Fruit fly (Drosophila melanogaster): ENCODE results near the gene ranshi.

ranshi gene

DNA sequence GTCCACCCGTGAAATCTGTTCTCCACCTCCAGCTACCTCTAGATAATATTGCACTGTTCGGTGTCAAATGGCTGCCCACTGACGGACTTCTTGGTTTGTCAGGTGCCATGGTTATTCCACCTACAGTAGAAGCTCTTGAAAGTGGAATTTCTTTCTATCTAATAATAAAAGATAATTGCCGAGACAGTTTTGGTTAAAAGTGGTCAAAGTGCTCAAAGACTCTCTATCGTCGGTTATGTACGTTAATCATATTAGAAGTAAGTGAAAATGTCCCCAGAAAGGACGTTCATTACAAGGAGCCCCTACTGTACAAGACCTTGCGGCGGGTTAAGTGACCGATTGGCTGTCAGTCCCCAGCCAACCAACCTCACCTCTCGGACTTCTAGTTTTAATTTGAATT lies 14.7 kb upstream of the ranshi start (continued):
- no peak for TF ChIP-seq CG11398 (GFP tag; optimal IDR thresholded peaks at IDR 0.05)
- no peak for TF ChIP-seq Sox100B (GFP tag; optimal IDR thresholded peaks at IDR 0.05)
- no peak for TF ChIP-seq cato (GFP tag; optimal IDR thresholded peaks at IDR 0.05; ENCODE audit: borderline replicate concordance)
- no peak for TF ChIP-seq Poxn (GFP tag; IDR thresholded peaks at IDR 0.05)
- TF ChIP-seq Vsx1 (GFP tag; optimal IDR thresholded peaks at IDR 0.05) = peak; percentile 40
- peak; percentile 10 for TF ChIP-seq bcd (GFP tag; optimal IDR thresholded peaks at IDR 0.05)
- TF ChIP-seq Hand (GFP tag; optimal IDR thresholded peaks at IDR 0.05) = no peak
- peak; percentile 61 for TF ChIP-seq ATbp (GFP tag; optimal IDR thresholded peaks at IDR 0.05)
- peak; percentile 34; the same call in 1 of the 2 replicates for TF ChIP-seq Atf6 (GFP tag; IDR thresholded peaks at IDR 0.05)
- no peak for TF ChIP-seq ind (GFP tag; optimal IDR thresholded peaks at IDR 0.05)
- no peak for TF ChIP-seq dmrt99B (tag; optimal IDR thresholded peaks at IDR 0.05)
- TF ChIP-seq CG32767 (GFP tag; IDR thresholded peaks at IDR 0.05) = peak; percentile 39; the same call in 1 of the 2 replicates
- TF ChIP-seq CG4424 (GFP tag; optimal IDR thresholded peaks at IDR 0.05) = peak; percentile 39
- peak; percentile 15 for TF ChIP-seq caup (GFP tag; optimal IDR thresholded peaks at IDR 0.05; ENCODE audit: severe bottlenecking)
- TF ChIP-seq ttk (GFP tag; IDR thresholded peaks at IDR 0.05) = peak; percentile 8; the same call in 1 of the 2 replicates
- no peak for TF ChIP-seq CG3995 (GFP tag; optimal IDR thresholded peaks at IDR 0.05)
- no peak for TF ChIP-seq Jarid2 (GFP tag; optimal IDR thresholded peaks at IDR 0.05)
- TF ChIP-seq fd102C (GFP tag; optimal IDR thresholded peaks at IDR 0.05) = no peak
- no peak for TF ChIP-seq Adf1 (GFP tag; IDR thresholded peaks at IDR 0.05)
- TF ChIP-seq yki (optimal IDR thresholded peaks at IDR 0.05) = no peak
- TF ChIP-seq fd64A (GFP tag; optimal IDR thresholded peaks at IDR 0.05) = no peak
- TF ChIP-seq gfzf (GFP tag; optimal IDR thresholded peaks at IDR 0.05) = no peak
- peak; percentile 17 for TF ChIP-seq CG10267 (tag; optimal IDR thresholded peaks at IDR 0.05)
- TF ChIP-seq CG6175 (GFP tag; IDR thresholded peaks at IDR 0.05) = no peak
- TF ChIP-seq Bdp1 (GFP tag; optimal IDR thresholded peaks at IDR 0.05) = no peak
- peak; percentile 33; the same call in 1 of the 3 replicates for TF ChIP-seq ken (GFP tag; IDR thresholded peaks at IDR 0.05)
- peak; percentile 58 for TF ChIP-seq Sox102F (GFP tag; optimal IDR thresholded peaks at IDR 0.05)
- peak; percentile 34 for TF ChIP-seq CG15601 (tag; optimal IDR thresholded peaks at IDR 0.05)
- TF ChIP-seq CG3281 (GFP tag; optimal IDR thresholded peaks at IDR 0.05) = peak; percentile 11
- TF ChIP-seq CG1529 (GFP tag; optimal IDR thresholded peaks at IDR 0.05) = no peak
- peak; percentile 59 for TF ChIP-seq CG2712 (tag; optimal IDR thresholded peaks at IDR 0.05)
- no peak for TF ChIP-seq ERR (GFP tag; optimal IDR thresholded peaks at IDR 0.05)
- no peak for TF ChIP-seq cad (GFP tag; optimal IDR thresholded peaks at IDR 0.05)
- peak; percentile 44 for TF ChIP-seq Xrp1 (GFP tag; IDR thresholded peaks at IDR 0.05)
- peak; percentile 31 for TF ChIP-seq pum (GFP tag; optimal IDR thresholded peaks at IDR 0.05)
- TF ChIP-seq Ada2b (GFP tag; IDR thresholded peaks at IDR 0.05) = peak; percentile 65
- TF ChIP-seq gsb-n (tag; optimal IDR thresholded peaks at IDR 0.05) = peak; percentile 15
- TF ChIP-seq Hr78 (GFP tag; optimal IDR thresholded peaks at IDR 0.05) = no peak
- peak; percentile 29 for TF ChIP-seq fd3F (GFP tag; optimal IDR thresholded peaks at IDR 0.05)
- no peak for TF ChIP-seq Ravus (GFP tag; IDR thresholded peaks at IDR 0.05)
- TF ChIP-seq Lpt (GFP tag; optimal IDR thresholded peaks at IDR 0.05) = no peak
- no peak for TF ChIP-seq CG1233 (GFP tag; optimal IDR thresholded peaks at IDR 0.05)
- TF ChIP-seq CG17612 (GFP tag; IDR thresholded peaks at IDR 0.05) = no peak
- TF ChIP-seq hkb (optimal IDR thresholded peaks at IDR 0.05) = no peak
- peak; percentile 48; the same call in 1 of the 2 replicates for TF ChIP-seq hkb (GFP tag; IDR thresholded peaks at IDR 0.05)
- no peak for TF ChIP-seq lbe (GFP tag; optimal IDR thresholded peaks at IDR 0.05)
- no peak for TF ChIP-seq Gsc (GFP tag; IDR thresholded peaks at IDR 0.05)
- no peak for TF ChIP-seq Camta (GFP tag; optimal IDR thresholded peaks at IDR 0.05)
- no peak for TF ChIP-seq CG3065 (GFP tag; optimal IDR thresholded peaks at IDR 0.05)
- peak; percentile 67 for TF ChIP-seq Hmr (GFP tag; optimal IDR thresholded peaks at IDR 0.05)
- TF ChIP-seq Trl (optimal IDR thresholded peaks at IDR 0.05) = no peak
- TF ChIP-seq Trl (GFP tag; optimal IDR thresholded peaks at IDR 0.05) = no peak

Measured in whole organism, embryonic.